Worm (Caenorhabditis elegans): Measurements from ENCODE around the gene B0432.10.
"Not testable (repeated sequence)": the region's sequence is repeated elsewhere in the genome, so short reads cannot be mapped to it uniquely, and the experiment has no call there.

B0432.10 gene

DNA sequence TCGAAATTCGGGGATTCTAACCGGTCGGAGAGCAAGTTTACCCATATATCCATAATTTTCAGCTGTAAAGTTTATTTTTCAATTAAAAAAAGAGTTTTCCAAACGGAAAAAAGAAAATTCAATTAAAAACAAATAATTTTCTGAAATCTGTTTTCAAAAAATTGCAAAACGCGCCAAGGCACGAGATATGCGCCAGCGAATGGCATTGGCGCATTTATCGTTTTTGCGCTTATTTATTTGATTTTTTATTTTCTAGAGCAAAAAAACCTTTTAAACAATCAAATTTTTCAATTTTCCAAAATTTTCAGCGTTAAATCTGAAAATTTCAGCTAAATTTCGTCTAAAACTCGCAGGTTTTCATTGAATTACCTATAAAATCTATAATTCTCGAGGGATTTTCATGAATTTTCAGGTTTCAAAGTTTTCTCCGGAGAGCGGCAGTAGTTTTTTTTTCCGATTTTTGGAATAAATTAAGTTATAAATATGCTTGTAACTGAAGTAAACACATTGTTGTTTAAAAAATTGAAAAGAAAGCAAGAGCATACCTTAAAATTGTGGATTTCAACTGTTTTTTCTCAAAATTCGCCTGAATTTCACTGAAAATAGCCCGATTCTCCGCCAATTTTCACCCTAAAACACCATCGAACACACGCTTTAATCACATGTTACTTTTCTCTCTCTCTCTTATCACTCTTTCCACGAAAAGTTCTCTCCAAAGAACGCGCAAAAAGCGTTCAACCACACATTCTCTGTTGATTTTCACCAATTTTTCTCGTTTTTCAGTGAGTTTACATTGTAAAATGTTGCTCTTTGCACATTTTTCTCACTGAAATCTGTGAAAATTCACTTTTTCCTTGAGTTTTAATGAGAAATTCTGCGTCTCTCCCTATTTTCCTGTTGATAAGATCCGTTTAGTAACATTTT, at the start of gene B0432.10:
TSS of gene B0432.10 (minus strand) at position 649 of the 924 bp plus-strand sequence.
- TF ChIP-seq him-1 (tag; optimal IDR thresholded peaks at IDR 0.05) (no peak), W03F9.2 (tag; optimal IDR thresholded peaks at IDR 0.05) (peak; percentile 84)

- TF ChIP-seq W03F9.2 (tag; optimal IDR thresholded peaks at IDR 0.05): no peak
- TF ChIP-seq dao-5 (tag; optimal IDR thresholded peaks at IDR 0.05): no peak
- no peak for TF ChIP-seq him-1 (tag; optimal IDR thresholded peaks at IDR 0.05)
Measured at ce11 chrII:334828-335227, 48.8 kb upstream of the B0432.10 start.

DNA sequence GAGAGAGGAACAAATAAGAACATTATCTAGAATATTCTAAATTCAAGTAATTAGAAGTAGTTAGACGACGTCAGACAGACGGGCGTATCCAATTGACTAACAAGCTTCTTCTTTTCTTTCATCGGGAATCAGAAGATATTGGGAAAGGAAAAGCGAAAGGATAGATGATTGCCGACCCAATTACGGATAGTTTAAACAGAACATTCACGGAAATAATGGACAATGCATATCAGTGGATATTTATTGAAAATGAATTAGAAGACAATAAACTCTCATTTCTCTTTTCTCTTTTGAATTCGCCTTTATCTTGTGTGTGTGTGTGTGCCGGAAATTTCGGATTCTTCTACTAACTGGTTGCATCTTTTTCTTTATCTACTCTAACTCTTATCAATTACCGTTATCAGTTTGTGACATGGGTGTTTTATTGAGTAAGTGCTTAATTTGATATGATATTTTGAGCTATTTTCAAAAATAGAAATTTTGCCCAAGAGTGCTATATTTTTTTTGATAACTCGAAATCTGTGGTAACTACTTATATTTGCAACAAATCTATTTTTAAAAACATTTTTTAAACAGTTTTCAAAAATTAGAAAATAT, 47.9 kb upstream of the B0432.10 start:
- TF ChIP-seq W03F9.2 (tag; optimal IDR thresholded peaks at IDR 0.05) (no peak), him-1 (tag; optimal IDR thresholded peaks at IDR 0.05) (no peak), dao-5 (tag; optimal IDR thresholded peaks at IDR 0.05) (no peak)

ce11 chrII:332419-332818, 46.3 kb upstream of the B0432.10 start, which contains the start of gene cbn-1:
Gene cbn-1 (minus strand): TSS chrII:332519.
- TF ChIP-seq him-1 (tag; optimal IDR thresholded peaks at IDR 0.05): no peak
- TF ChIP-seq W03F9.2 (tag; optimal IDR thresholded peaks at IDR 0.05): no peak
- TF ChIP-seq dao-5 (tag; optimal IDR thresholded peaks at IDR 0.05): no peak

ce11 chrII:325639-326350, 39.7 kb upstream of the B0432.10 start, which contains the start of gene sgcb-1:
Gene sgcb-1 (plus strand): TSS chrII:326300.
- TF ChIP-seq him-1 (tag; optimal IDR thresholded peaks at IDR 0.05) (no peak), dao-5 (tag; optimal IDR thresholded peaks at IDR 0.05) (no peak), W03F9.2 (tag; optimal IDR thresholded peaks at IDR 0.05) (no peak)

- TF ChIP-seq dao-5 (tag; optimal IDR thresholded peaks at IDR 0.05) (no peak), W03F9.2 (tag; optimal IDR thresholded peaks at IDR 0.05) (no peak), him-1 (tag; optimal IDR thresholded peaks at IDR 0.05) (no peak)
Measured at ce11 chrII:323048-323776, 37.1 kb upstream of the B0432.10 start, which contains the start of gene K01A2.10. Gene K01A2.10 (minus strand): TSS chrII:323098.

DNA sequence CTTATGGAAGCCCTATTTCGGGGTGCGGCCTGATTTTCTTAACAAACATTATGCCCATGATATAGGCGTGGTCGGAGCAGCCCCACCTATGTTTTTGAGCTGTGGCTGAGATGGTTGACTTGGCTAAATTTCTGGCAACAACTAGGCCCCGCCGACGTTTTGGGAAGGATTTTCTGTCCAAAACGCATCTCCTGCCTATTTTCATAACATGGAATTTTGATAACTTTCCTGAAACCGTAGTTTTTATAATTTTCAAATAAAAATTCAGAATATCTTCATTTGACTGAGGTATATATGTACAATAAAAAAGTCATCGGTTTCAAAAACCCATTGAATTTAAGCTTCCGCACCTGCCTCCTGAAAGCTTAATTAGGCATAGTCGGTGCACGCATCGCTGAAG, 35.1 kb upstream of the B0432.10 start:
- TF ChIP-seq dao-5 (tag; optimal IDR thresholded peaks at IDR 0.05) (no peak), him-1 (tag; optimal IDR thresholded peaks at IDR 0.05) (no peak), W03F9.2 (tag; optimal IDR thresholded peaks at IDR 0.05) (no peak)

ce11 chrII:320783-321182, 34.7 kb upstream of the B0432.10 start:
- TF ChIP-seq W03F9.2 (tag; optimal IDR thresholded peaks at IDR 0.05) (no peak), dao-5 (tag; optimal IDR thresholded peaks at IDR 0.05) (no peak), him-1 (tag; optimal IDR thresholded peaks at IDR 0.05) (no peak)

DNA sequence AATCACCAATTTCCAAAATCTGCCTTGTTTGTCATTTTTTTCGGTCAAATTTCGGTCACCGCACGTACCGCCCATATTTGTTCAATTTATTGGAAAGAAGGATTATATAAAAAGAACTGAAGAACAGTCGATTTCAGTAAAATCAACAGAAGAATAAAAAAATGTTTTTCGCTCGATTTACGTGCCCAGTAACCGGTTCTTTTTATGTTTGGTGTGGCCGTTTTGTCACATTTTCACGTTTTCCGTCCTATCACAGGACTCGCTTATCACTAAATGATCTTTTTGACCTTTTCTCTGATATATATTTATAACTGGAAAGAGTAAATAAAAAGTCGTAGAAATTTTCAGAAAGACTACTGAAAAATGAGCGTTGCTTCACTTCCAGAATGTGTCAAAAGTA, 33.4 kb upstream of the B0432.10 start, which contains the start of gene far-7:
TSS of gene far-7 (plus strand) at position 331 of the 400 bp plus-strand sequence.
- no peak for TF ChIP-seq W03F9.2 (tag; optimal IDR thresholded peaks at IDR 0.05)
- TF ChIP-seq him-1 (tag; optimal IDR thresholded peaks at IDR 0.05): no peak
- no peak for TF ChIP-seq dao-5 (tag; optimal IDR thresholded peaks at IDR 0.05)

DNA sequence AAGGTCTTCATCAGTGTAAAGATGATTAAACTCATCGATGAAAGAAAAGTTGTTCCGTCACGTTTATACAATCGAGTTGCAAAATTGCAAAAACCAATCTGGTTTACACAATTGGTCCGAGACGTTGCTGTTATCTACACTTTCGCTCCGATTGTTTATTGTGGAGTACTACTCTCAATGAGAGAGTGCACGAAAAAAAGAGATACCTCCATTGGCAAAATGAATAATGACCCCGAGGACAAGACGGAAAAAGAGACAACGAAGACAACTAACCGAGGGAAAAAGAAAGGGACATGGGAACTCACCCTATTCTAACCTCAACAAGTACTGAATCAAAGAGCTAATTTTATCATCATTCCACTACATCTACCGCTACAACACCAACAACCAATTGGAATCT, 27.5 kb upstream of the B0432.10 start:
- TF ChIP-seq him-1 (tag; optimal IDR thresholded peaks at IDR 0.05): no peak
- TF ChIP-seq W03F9.2 (tag; optimal IDR thresholded peaks at IDR 0.05): no peak
- TF ChIP-seq dao-5 (tag; optimal IDR thresholded peaks at IDR 0.05): no peak

DNA sequence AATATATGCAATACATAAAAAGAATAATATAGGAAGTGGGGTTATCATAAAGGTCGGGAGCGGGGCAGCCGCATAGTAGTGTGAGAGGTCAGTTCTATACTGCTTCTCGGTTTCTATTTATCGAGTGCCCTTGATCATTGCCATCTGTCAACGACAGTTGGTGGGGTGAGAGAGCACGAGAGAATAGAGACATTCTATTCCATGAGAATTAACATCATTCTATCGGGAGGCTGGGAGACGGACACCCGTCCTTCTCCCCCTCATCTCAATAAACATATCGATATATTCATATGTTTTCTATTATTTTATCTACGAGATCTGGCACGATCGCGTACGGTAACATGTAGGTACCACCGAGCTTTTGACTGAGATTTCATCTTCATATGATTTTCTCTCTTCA, 26.0 kb upstream of the B0432.10 start, which contains the start of gene mps-2:
TSS of gene mps-2 (minus strand) at position 101 of the 400 bp plus-strand sequence.
- not testable (repeated sequence) for TF ChIP-seq him-1, dao-5, W03F9.2 (tag; optimal IDR thresholded peaks at IDR 0.05)

- TF ChIP-seq him-1 (tag; optimal IDR thresholded peaks at IDR 0.05) (no peak), W03F9.2 (tag; optimal IDR thresholded peaks at IDR 0.05) (no peak), dao-5 (tag; optimal IDR thresholded peaks at IDR 0.05) (no peak)
Measured at ce11 chrII:307154-307553, 21.1 kb upstream of the B0432.10 start, which contains the start of gene K01A2.4. Gene K01A2.4 (plus strand): TSS chrII:307454.

- no peak for TF ChIP-seq W03F9.2 (tag; optimal IDR thresholded peaks at IDR 0.05)
Measured at ce11 chrII:305645-306044, 19.6 kb upstream of the B0432.10 start, which contains the start of gene col-69. Gene col-69 (minus strand): TSS chrII:305745.
